Worm (Caenorhabditis elegans) whole organism, midembryonic: Measurements from ENCODE around the gene lag-1.

Experiments used
- T22C8.4 ChIP-seq: fragments of 200-800 bp; sonication (Bioruptor generic); IDR thresholded peaks from 2 replicates; pipeline ENCODE4 v1.3.6; 2022; ENCODE audit warnings: missing genetic modification characterization, missing compliant biosample characterization
- cog-1 ChIP-seq: sonication (generic microtip); optimal IDR thresholded peaks from 2 replicates; lab custom pipeline; 2016; ENCODE audit warnings: missing genetic modification characterization, missing compliant biosample characterization
- flt-1 ChIP-seq: fragments of 200-800 bp; sonication (Bioruptor generic); IDR thresholded peaks from 2 replicates; pipeline ENCODE4 v1.3.6; 2022; ENCODE audit warnings: missing genetic modification characterization, missing compliant biosample characterization
- klf-2 ChIP-seq: fragments of 200-800 bp; sonication (Bioruptor generic); conservative IDR thresholded peaks from 2 replicates; pipeline ENCODE4 v1.3.6; 2022; ENCODE audit warnings: missing genetic modification reagents, missing genetic modification characterization, missing compliant biosample characterization
- med-1 ChIP-seq: sonication (generic microtip); optimal IDR thresholded peaks from 2 replicates; lab custom pipeline; 2017; ENCODE audit warnings: missing genetic modification characterization, mild to moderate bottlenecking, missing compliant biosample characterization, antibody characterized with exemption, missing genetic modification reagents; ENCODE audit not compliant: insufficient read depth
- ref-1 ChIP-seq: fragments of 200-800 bp; sonication (Bioruptor generic); conservative IDR thresholded peaks from 2 replicates; pipeline ENCODE4 v1.3.6; 2022; ENCODE audit warnings: missing genetic modification reagents, missing genetic modification characterization, missing compliant biosample characterization
- tab-1 ChIP-seq: fragments of 200-800 bp; sonication (Bioruptor generic); IDR thresholded peaks from 2 replicates; pipeline ENCODE4 v1.3.6; 2022; ENCODE audit warnings: missing genetic modification characterization, missing compliant biosample characterization
- ztf-23 ChIP-seq: fragments of 200-800 bp; sonication (Bioruptor generic); IDR thresholded peaks from 2 replicates; pipeline ENCODE4 v1.3.6; 2022; ENCODE audit warnings: missing genetic modification reagents, missing genetic modification characterization, missing compliant biosample characterization
- ztf-29 ChIP-seq: fragments of 200-800 bp; sonication (Bioruptor generic); IDR thresholded peaks from 2 replicates; pipeline ENCODE4 v1.3.6; 2022; ENCODE audit warnings: missing genetic modification reagents, missing genetic modification characterization, missing compliant biosample characterization

The lag-1 gene

DNA sequence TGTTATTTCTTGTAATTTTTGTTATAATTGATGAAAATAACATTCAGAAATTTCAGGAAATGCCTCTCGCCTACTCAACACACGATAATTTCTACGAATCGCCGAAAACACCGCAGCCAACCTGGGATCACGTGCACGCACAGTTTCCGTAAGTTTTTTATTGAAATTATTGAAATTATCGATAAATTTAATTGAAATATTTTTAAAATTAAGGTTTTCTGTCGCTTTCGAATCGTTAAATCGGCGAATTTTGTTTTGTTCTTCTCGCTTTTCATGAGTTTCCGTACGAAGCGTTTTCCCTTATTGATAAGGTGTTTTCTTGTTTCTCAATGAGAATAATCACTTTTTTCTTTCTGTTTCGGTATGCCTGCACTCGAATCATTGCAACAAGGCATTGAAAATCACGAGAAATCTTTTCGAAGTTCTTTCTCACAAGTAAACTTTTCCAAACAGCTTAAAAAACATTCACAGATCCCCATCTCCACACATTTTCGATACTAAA, at the start of gene lag-1:
lag-1 (plus strand) TSS at position 51 of the 502 bp plus-strand sequence.
- TF ChIP-seq flt-1, result no peak
- TF ChIP-seq ztf-29 (GFP tag; lab: Robert Waterston, UW), result no peak
- TF ChIP-seq cog-1, result no peak
- TF ChIP-seq ref-1, result no peak
- TF ChIP-seq klf-2 (GFP tag; lab: Robert Waterston, UW), result no peak
- no peak for TF ChIP-seq tab-1 (GFP tag; lab: Robert Waterston, UW)
- no peak for TF ChIP-seq med-1 (GFP tag; lab: Kevin White, UChicago)
- TF ChIP-seq T22C8.4 (GFP tag; lab: Robert Waterston, UW), result no peak
- TF ChIP-seq ztf-23 (GFP tag; lab: Robert Waterston, UW), result no peak

DNA sequence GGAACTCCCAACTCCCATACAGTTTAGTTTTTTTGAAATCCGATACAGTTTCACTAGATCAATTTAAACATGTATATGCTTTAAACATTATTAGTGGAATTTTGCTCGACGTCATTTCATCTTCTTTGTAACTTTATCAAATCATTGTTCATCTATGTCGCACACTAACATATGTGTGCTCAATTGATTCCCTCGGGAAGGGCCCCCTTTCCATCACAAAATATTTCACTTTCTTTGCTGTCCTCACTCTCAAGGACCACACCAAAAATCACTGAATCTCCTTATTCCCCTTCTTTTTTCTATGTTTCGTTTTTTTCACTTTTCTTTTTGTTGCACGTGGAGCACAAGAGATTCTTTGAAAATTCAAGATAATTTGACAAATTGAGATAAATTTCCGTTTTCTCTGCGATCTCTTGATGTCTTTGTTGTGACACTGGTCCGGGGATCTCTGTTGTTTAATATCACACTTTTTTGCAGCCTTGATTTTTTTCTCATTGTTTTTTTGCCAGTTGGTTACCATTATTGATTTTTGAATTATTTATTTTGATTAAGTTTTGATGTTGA, 48.0 kb upstream of the lag-1 start:
- TF ChIP-seq ref-1 (no peak), tab-1 (GFP tag; lab: Robert Waterston, UW) (no peak), flt-1 (no peak)

DNA sequence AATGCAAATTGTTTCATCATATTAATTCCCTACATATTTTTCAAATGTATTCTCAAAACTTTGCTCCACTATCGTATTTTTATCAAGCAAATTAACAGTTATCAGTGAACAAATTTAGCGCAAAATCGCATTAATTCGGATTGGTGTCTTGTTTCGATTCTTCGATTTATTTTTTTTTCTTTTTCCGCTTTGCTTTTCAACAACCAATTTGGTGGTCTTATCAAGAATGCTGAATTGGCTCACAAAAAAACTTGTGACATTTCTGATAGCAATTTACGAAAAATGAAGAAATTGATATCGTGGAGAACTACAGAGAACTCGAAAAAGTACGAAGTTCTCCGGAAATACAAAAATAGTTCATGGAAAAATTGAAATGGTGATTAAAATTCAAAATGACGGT, 46.7 kb upstream of the lag-1 start:
- no peak for TF ChIP-seq flt-1

DNA sequence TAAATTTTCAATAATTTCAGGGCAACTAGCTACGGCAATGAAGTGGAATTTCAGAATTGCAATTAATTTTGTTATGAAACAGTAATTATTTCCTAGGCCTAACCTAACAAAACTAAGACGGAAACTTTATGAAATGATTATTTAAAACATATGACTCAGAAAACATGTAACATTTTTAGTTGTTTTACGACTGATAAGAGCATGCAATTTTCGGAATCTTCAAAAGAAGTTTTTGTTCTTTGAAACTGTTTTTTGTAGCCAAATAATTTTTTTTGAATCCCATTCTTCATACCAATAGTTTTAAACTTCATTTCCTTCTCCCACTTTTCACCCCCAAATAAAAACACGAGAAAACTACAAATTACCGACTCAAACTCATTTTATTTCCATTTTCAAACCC, 46.1 kb upstream of the lag-1 start:
- TF ChIP-seq ztf-23 (GFP tag; lab: Robert Waterston, UW) (no peak), tab-1 (GFP tag; lab: Robert Waterston, UW) (no peak), flt-1 (no peak)

DNA sequence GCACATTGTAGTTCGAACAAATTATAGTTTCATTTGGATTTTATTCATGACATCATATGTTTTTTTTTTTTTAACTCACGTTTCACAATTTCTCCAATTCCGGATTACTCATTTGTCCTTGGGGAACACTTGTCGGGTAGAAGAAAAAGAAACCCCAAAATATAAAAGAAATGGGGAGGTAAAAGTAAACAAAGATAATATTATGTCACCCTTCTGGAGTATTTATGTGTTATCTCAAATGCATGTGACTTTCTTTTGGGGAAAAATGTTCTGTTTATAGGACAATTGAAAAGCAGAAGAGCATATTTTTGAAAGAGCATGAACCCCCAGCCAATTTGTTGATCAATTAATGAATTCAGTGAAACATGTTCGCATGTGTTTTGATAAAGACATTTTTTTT, 43.3 kb upstream of the lag-1 start:
- TF ChIP-seq tab-1 (GFP tag; lab: Robert Waterston, UW), result no peak
- TF ChIP-seq cog-1, result no peak
- no peak for TF ChIP-seq med-1 (GFP tag; lab: Kevin White, UChicago)

DNA sequence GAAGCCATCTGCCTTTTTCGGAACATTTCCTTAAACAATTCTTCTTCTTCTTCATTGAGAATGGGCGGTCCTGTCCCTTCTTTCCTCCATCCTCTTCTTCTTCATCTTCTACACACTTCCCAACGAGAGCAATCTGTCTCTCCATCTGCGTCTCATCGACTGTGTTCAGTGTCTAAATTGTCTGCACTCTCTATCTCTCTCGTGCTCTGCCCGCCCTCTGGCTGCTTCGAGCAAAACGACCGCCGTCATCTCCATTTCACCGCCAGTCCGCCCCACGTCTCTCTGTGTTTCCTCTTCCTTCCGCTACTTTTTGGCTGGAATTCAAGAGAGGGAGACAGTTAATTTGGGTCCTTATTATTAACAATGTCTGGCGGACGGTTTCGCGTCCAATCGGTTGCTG, 41.8 kb upstream of the lag-1 start:
- TF ChIP-seq flt-1 (no peak), ztf-23 (GFP tag; lab: Robert Waterston, UW) (no peak), klf-2 (GFP tag; lab: Robert Waterston, UW) (no peak), cog-1 (no peak)

DNA sequence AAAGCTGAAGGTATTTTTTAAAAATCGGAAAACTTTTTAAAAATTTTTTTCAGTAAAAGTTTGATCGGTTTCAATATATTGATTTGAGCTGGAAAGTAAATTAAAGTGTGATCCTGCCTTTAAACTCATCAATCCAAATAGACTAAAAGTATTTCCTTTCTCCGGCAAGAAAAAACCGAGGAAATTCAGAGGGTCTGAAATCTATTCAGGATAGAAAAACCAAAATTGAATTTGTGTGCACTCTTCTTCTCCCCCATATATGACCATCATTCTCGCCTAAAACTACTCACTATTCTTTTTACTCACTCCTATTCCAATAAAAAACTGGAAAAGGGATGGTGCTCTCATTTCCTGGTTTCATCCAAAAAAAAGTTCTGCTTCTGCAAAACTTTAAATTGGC, 40.4 kb upstream of the lag-1 start:
- TF ChIP-seq T22C8.4 (GFP tag; lab: Robert Waterston, UW) (no peak), ztf-29 (GFP tag; lab: Robert Waterston, UW) (no peak), ref-1 (no peak), klf-2 (GFP tag; lab: Robert Waterston, UW) (no peak), med-1 (GFP tag; lab: Kevin White, UChicago) (no peak), cog-1 (no peak), tab-1 (GFP tag; lab: Robert Waterston, UW) (no peak), flt-1 (no peak), ztf-23 (GFP tag; lab: Robert Waterston, UW) (no peak)

DNA sequence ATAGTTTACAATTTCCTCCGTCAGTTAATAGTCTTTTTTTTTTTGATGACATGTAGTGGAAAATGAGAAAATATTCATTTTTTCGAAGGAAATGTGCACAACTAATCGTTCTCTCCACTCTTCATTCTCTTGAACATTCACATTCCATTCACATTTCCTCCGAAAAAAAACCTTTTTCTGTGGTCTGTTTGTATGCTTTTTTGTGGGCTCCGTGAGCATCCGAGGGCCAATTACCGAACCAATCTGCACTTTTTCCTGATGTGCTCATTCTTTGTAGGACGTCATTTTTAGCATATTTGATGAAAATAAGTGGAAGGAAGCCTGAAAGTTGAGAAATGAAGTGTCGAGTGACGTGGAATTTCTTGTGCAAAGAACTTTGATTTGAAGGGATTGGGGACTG, 35.5 kb upstream of the lag-1 start:
- TF ChIP-seq ref-1, result no peak
- no peak for TF ChIP-seq ztf-23 (GFP tag; lab: Robert Waterston, UW)
- no peak for TF ChIP-seq T22C8.4 (GFP tag; lab: Robert Waterston, UW)
- TF ChIP-seq ztf-29 (GFP tag; lab: Robert Waterston, UW), result no peak
- no peak for TF ChIP-seq flt-1
- no peak for TF ChIP-seq cog-1
- TF ChIP-seq klf-2 (GFP tag; lab: Robert Waterston, UW), result no peak
- no peak for TF ChIP-seq med-1 (GFP tag; lab: Kevin White, UChicago)
- TF ChIP-seq tab-1 (GFP tag; lab: Robert Waterston, UW), result no peak

DNA sequence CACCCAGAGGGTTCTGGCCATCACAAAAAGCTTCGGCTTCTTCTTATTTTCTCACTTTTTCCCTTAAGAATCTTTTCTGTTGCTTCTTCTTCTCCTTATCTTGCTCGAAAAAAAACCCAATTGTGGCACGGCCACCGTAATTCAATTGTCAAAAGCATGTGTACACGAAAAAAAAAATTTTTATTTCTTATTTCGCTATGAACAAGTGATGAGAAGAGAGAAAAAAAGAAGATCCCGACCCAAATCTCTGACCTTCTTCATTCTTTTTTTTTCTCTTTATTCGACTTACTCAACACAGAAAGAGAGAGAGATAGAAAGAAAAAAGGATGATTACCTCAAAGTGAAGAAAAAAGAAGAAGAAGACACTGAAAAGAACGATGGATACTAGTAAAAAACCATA, 34.3 kb upstream of the lag-1 start:
- TF ChIP-seq tab-1 (GFP tag; lab: Robert Waterston, UW), result no peak
- TF ChIP-seq T22C8.4 (GFP tag; lab: Robert Waterston, UW), result no peak
- no peak for TF ChIP-seq flt-1
- TF ChIP-seq cog-1, result no peak
- no peak for TF ChIP-seq ztf-29 (GFP tag; lab: Robert Waterston, UW)
- no peak for TF ChIP-seq klf-2 (GFP tag; lab: Robert Waterston, UW)
- TF ChIP-seq ztf-23 (GFP tag; lab: Robert Waterston, UW), result no peak
- no peak for TF ChIP-seq ref-1
- no peak for TF ChIP-seq med-1 (GFP tag; lab: Kevin White, UChicago)

DNA sequence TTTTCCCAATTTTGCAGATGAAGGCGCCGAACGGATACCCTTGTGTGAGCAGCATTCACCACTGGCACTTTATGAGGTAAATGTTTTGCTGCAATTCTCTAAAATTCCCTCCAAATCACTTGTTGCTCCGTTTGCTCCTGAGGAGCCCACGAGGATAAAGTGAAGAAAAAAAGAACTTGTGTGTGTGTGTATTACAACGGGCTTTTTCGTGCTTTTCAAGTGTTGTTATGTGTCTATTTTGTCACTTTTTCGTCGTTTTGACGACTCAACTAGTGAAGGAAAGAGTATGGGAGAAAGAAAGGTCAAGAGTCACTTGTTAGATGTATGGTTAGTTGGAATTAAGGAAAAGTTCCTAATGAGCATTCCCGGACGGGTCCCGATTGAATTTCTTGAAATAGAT, 33.1 kb upstream of the lag-1 start:
- TF ChIP-seq med-1 (GFP tag; lab: Kevin White, UChicago) (no peak), ref-1 (no peak), cog-1 (no peak), tab-1 (GFP tag; lab: Robert Waterston, UW) (no peak), flt-1 (no peak), ztf-23 (GFP tag; lab: Robert Waterston, UW) (no peak), ztf-29 (GFP tag; lab: Robert Waterston, UW) (no peak), T22C8.4 (GFP tag; lab: Robert Waterston, UW) (no peak), klf-2 (GFP tag; lab: Robert Waterston, UW) (no peak)

DNA sequence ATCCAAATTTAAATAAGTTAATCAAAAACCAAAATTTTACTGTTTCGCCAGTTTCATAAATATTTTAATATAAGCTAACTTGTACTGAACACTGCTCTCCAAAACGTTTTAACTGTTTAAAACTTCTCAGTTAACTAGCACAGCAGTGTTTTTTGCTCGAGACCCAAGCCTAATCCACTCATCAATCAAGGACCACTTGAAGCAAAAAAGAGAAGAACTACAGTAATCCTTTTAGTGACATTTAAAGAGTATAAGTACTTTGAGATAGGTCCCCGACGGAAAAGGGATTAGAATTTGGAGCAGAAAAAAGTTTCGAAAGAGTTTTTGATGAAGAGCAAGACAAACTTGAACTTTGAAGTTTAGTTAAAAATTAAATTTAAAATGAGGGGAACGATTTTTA, 30.6 kb upstream of the lag-1 start:
- TF ChIP-seq klf-2 (GFP tag; lab: Robert Waterston, UW) (no peak), T22C8.4 (GFP tag; lab: Robert Waterston, UW) (no peak), med-1 (GFP tag; lab: Kevin White, UChicago) (no peak), tab-1 (GFP tag; lab: Robert Waterston, UW) (no peak), ref-1 (no peak), ztf-29 (GFP tag; lab: Robert Waterston, UW) (no peak), cog-1 (no peak), flt-1 (no peak), ztf-23 (GFP tag; lab: Robert Waterston, UW) (no peak)
